Worm (Caenorhabditis elegans) whole organism, young adult: ENCODE measurements around the gene srz-47.

Source experiments
- B0261.1 ChIP-seq: sonication (generic microtip); optimal IDR thresholded peaks from 2 replicates; lab custom pipeline; 2016; ENCODE audit warnings: mild to moderate bottlenecking, missing genetic modification characterization, moderate library complexity, missing compliant biosample characterization
- C06A6.2 ChIP-seq: fragments of 200-800 bp; sonication (Bioruptor generic); conservative IDR thresholded peaks from 2 replicates; pipeline ENCODE4 v1.3.6; 2022; ENCODE audit warnings: missing genetic modification characterization, missing compliant biosample characterization
- F33H1.4 ChIP-seq: fragments of 200-800 bp; sonication (Bioruptor generic); IDR thresholded peaks from 2 replicates; pipeline ENCODE4 v1.3.6; 2022; ENCODE audit warnings: missing genetic modification reagents, missing genetic modification characterization, missing compliant biosample characterization
- F37B4.10 ChIP-seq: fragments of 200-800 bp; sonication (Bioruptor generic); IDR thresholded peaks from 2 replicates; pipeline ENCODE4 v1.3.6; 2022; ENCODE audit warnings: missing genetic modification characterization, missing compliant biosample characterization
- bed-2 ChIP-seq: fragments of 200-800 bp; sonication (Bioruptor generic); IDR thresholded peaks from 2 replicates; pipeline ENCODE4 v1.3.6; 2022; ENCODE audit warnings: missing genetic modification reagents, missing genetic modification characterization, missing compliant biosample characterization
- cebp-2 ChIP-seq: fragments of 200-800 bp; sonication (Bioruptor generic); IDR thresholded peaks from 2 replicates; pipeline ENCODE4 v1.3.6; 2022; ENCODE audit warnings: missing genetic modification characterization, missing compliant biosample characterization
- ceh-58 ChIP-seq: fragments of 200-800 bp; sonication (Bioruptor generic); IDR thresholded peaks from 2 replicates; pipeline ENCODE4 v1.3.6; 2022; ENCODE audit warnings: missing genetic modification characterization, missing compliant biosample characterization
- efl-1 ChIP-seq: fragments of 150-350 bp; optimal IDR thresholded peaks from 2 replicates; lab custom pipeline; 2014; ENCODE audit warnings: missing biosample characterization, missing genetic modification reagents, missing genetic modification characterization
- egl-18 ChIP-seq: fragments of 200-800 bp; sonication (Bioruptor generic); IDR thresholded peaks from 2 replicates; pipeline ENCODE4 v1.3.6; 2022; ENCODE audit warnings: missing genetic modification reagents, missing genetic modification characterization, missing compliant biosample characterization
- gei-17 ChIP-seq: fragments of 200-800 bp; sonication (Bioruptor generic); optimal IDR thresholded peaks from 2 replicates; lab custom pipeline; 2018; ENCODE audit warnings: mild to moderate bottlenecking, missing genetic modification characterization, missing compliant biosample characterization
- hmg-1.2 ChIP-seq: fragments of 200-800 bp; sonication (Bioruptor generic); IDR thresholded peaks from 2 replicates; pipeline ENCODE4 v1.3.6; 2022; ENCODE audit warnings: missing genetic modification reagents, missing genetic modification characterization, missing compliant biosample characterization
- lin-35 ChIP-seq, 3 experiments: fragments of 150-350 bp in 2 of 3; sonication (generic microtip) in 1 of 3; optimal IDR thresholded peaks; 2 replicates each; lab custom pipeline; 2014 to 2018; ENCODE audit warnings: missing biosample characterization in 3 of 3, missing genetic modification characterization in 3 of 3, missing genetic modification reagents in 3 of 3
- nfya-1 ChIP-seq: sonication (generic microtip); optimal IDR thresholded peaks from 2 replicates; lab custom pipeline; 2017; ENCODE audit warnings: antibody characterized with exemption, missing compliant biosample characterization, missing genetic modification characterization, borderline replicate concordance; ENCODE audit not compliant: insufficient read depth
- repo-1 ChIP-seq: sonication (generic microtip); optimal IDR thresholded peaks from 2 replicates; lab custom pipeline; 2017; ENCODE audit warnings: mild to moderate bottlenecking, missing genetic modification characterization, missing compliant biosample characterization
- snpc-4 ChIP-seq, 5 experiments: fragments of 150-350 bp in 1 of 5; sonication (generic microtip) in 4 of 5; optimal IDR thresholded peaks; 2 replicates each; lab custom pipeline; 2014 to 2018; ENCODE audit warnings: missing genetic modification characterization in 5 of 5, missing biosample characterization in 3 of 5, antibody characterized with exemption in 2 of 5, mild to moderate bottlenecking in 2 of 5, missing compliant biosample characterization in 2 of 5, missing genotype in 2 of 5, moderate library complexity in 2 of 5, missing genetic modification reagents in 1 of 5
- somi-1 ChIP-seq: fragments of 200-800 bp; sonication (Bioruptor generic); optimal IDR thresholded peaks from 2 replicates; lab custom pipeline; 2018; ENCODE audit warnings: mild to moderate bottlenecking, missing genetic modification characterization, missing compliant biosample characterization
- zfh-2 ChIP-seq: fragments of 200-800 bp; sonication (Bioruptor generic); conservative IDR thresholded peaks from 2 replicates; pipeline ENCODE4 v1.3.6; 2022; ENCODE audit warnings: missing genetic modification reagents, missing genetic modification characterization, missing compliant biosample characterization
- ztf-18 ChIP-seq: sonication (generic microtip); optimal IDR thresholded peaks from 2 replicates; lab custom pipeline; 2016; ENCODE audit warnings: missing genotype, mild to moderate bottlenecking, missing genetic modification characterization, missing compliant biosample characterization
- ztf-25 ChIP-seq: fragments of 200-800 bp; sonication (Bioruptor generic); IDR thresholded peaks from 2 replicates; pipeline ENCODE4 v1.3.6; 2022; ENCODE audit warnings: missing genetic modification reagents, missing genetic modification characterization, missing compliant biosample characterization

Gene srz-47

DNA sequence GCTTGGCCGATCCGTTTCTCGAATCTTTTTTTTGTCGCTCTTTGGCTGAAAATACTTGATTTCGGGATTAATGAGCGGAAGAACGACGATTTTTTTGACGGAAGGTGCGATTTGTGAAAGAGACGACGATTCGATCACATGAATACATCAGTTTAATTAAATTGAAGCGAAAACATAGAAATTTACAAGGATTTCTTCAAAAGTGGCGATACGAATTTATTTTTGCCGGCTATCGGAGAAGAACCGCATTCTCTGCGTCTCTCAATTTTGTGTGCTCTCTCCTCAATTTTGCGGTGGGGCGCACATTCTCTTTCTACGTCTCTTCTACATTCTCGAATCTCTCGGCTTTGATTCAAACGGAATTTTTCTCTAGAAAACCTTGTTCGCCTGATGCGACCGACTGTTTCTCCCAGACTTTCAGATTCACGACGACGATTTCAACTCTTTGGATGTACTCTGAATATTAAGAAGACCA is 36.7 kb downstream of the srz-47 start, which contains the start of gene F40D4.17:
TSS of gene F40D4.17 (minus strand) at position 51 of the 475 bp plus-strand sequence.
- no peak for TF ChIP-seq F37B4.10
- TF ChIP-seq lin-35 (GFP tag; optimal IDR thresholded peaks at IDR 0.05; lab: Kevin White, UChicago), result no peak
- peak; percentile 96 for TF ChIP-seq hmg-1.2
- TF ChIP-seq snpc-4 (GFP tag; optimal IDR thresholded peaks at IDR 0.05; lab: Kevin White, UChicago), result no peak
- TF ChIP-seq snpc-4 (tag; optimal IDR thresholded peaks at IDR 0.05; lab: Kevin White, UChicago), result peak in 1 of 4 experiments; percentile 45
- TF ChIP-seq C06A6.2 (GFP tag; lab: Robert Waterston, UW), result no peak

DNA sequence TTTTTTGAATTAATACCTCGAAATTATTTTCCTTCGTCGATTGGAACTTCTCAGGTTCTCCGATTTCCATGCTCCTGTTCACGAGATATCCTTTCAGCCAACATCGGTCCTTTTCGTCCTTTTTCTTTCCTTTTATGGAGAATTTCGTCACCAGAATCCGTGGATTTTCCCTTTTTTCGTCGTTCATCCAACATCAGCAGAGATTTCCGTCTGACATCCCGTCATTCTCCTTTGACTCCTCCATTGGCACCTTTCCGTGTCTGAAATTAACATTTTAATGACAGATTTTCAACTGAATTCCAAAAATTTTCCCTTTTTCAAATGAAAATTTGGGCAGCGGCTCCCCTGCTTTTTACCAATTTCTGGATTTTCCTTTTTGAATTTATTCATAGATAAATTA is 37.2 kb downstream of the srz-47 start:
- no peak for TF ChIP-seq F33H1.4
- TF ChIP-seq ztf-25 (GFP tag; lab: Robert Waterston, UW), result no peak
- TF ChIP-seq B0261.1 (tag; lab: Kevin White, UChicago), result no peak
- no peak for TF ChIP-seq egl-18 (GFP tag; lab: Robert Waterston, UW)
- TF ChIP-seq efl-1 (GFP tag; lab: Kevin White, UChicago), result no peak
- no peak for TF ChIP-seq ceh-58 (GFP tag; lab: Robert Waterston, UW)
- TF ChIP-seq zfh-2 (GFP tag; lab: Robert Waterston, UW), result no peak
- TF ChIP-seq ztf-18, result no peak
- no peak for TF ChIP-seq repo-1 (tag; lab: Kevin White, UChicago)
- no peak for TF ChIP-seq gei-17 (GFP tag; lab: Kevin White, UChicago)

DNA sequence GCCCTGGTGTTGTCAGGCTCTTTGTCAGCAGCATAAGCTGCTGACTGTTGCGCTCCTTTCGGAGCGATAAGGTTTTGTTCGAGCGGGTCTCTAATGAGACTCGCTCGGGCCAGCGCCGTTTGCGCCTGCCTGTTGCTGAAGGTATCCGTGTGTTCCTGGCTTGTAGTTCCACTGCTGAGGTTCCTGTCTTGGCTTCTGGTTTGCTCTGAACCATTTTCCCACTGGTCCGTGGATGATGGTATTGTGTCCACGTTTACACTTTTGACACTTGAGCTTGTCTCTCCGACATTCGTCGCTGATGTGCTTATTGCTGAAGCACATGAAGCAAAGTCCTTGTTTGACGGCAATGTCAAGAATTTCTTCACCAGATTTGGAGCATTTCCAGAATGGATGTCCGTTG is 40.8 kb downstream of the srz-47 start:
- TF ChIP-seq cebp-2 (GFP tag; lab: Robert Waterston, UW) (0 out of 2 replicates have a peak, but pooled peaks have one; percentile 19), nfya-1 (tag; lab: Kevin White, UChicago) (no peak), somi-1 (GFP tag; lab: Kevin White, UChicago) (no peak), zfh-2 (GFP tag; lab: Robert Waterston, UW) (peak; percentile 53), bed-2 (GFP tag; lab: Robert Waterston, UW) (no peak)
- TF ChIP-seq, all 124 proteins: peak for 2
